Fruit fly (Drosophila melanogaster) whole organism, pupa: ENCODE data around the gene CG42762.

Source experiments
- CG14655 ChIP-seq: fragments of 200-800 bp; sonication (Bioruptor generic); optimal IDR thresholded peaks from 3 replicates; lab custom pipeline; 2017; ENCODE audit warnings: mild to moderate bottlenecking, missing biosample characterization, missing genetic modification reagents, missing genetic modification characterization
- CG17806 ChIP-seq: fragments of 200-800 bp; sonication (Bioruptor generic); optimal IDR thresholded peaks from 2 replicates; lab custom pipeline; 2018; ENCODE audit warnings: missing biosample characterization, mild to moderate bottlenecking, missing genetic modification characterization, moderate library complexity
- CG32121 ChIP-seq: fragments of 200-800 bp; sonication (Bioruptor generic); IDR thresholded peaks from 2 replicates; pipeline ENCODE4 v1.3.6; 2022; ENCODE audit warnings: missing biosample characterization, missing genetic modification characterization
- CG34367 ChIP-seq: fragments of 200-800 bp; sonication (Bioruptor generic); optimal IDR thresholded peaks from 2 replicates; lab custom pipeline; 2018; ENCODE audit warnings: missing biosample characterization, mild to moderate bottlenecking, missing genetic modification characterization
- CG4496 ChIP-seq: fragments of 200-800 bp; sonication (Bioruptor generic); IDR thresholded peaks from 3 replicates; pipeline ENCODE4 v1.3.6; 2022; ENCODE audit warnings: missing biosample characterization, missing genetic modification characterization
- CG8301 ChIP-seq: fragments of 200-800 bp; sonication (Bioruptor generic); optimal IDR thresholded peaks from 2 replicates; lab custom pipeline; 2018; ENCODE audit warnings: missing biosample characterization, mild to moderate bottlenecking, missing genetic modification characterization
- D1 ChIP-seq: fragments of 200-800 bp; sonication (Bioruptor generic); optimal IDR thresholded peaks from 2 replicates; lab custom pipeline; 2018; ENCODE audit warnings: missing biosample characterization, mild to moderate bottlenecking, missing genetic modification characterization, moderate library complexity
- Pif1B ChIP-seq: fragments of 200-800 bp; sonication (Bioruptor generic); optimal IDR thresholded peaks from 3 replicates; lab custom pipeline; 2016; ENCODE audit warnings: missing biosample characterization, missing genetic modification characterization
- Snoo ChIP-seq: fragments of 200-800 bp; sonication (Bioruptor generic); optimal IDR thresholded peaks from 3 replicates; lab custom pipeline; 2017; ENCODE audit warnings: missing biosample characterization, mild to moderate bottlenecking, missing genetic modification characterization, inconsistent platforms
- gl ChIP-seq: fragments of 200-800 bp; sonication (Bioruptor generic); optimal IDR thresholded peaks from 2 replicates; lab custom pipeline; 2018; ENCODE audit warnings: missing biosample characterization, mild to moderate bottlenecking, missing genetic modification characterization

dm6 chr2L:8099615-8100375, 44.1 kb downstream of the CG42762 start:
- TF ChIP-seq CG32121 (GFP tag; lab: Robert Waterston, UW) (peak; percentile 55; the same call in 1 of the 2 replicates), CG14655 (GFP tag; lab: Kevin White, UChicago) (no peak), CG8301 (tag; lab: Kevin White, UChicago) (no peak), Snoo (tag; lab: Kevin White, UChicago) (no peak), gl (no peak), CG4496 (GFP tag; lab: Robert Waterston, UW) (no peak), D1 (no peak), CG17806 (tag; lab: Kevin White, UChicago) (no peak), Pif1B (GFP tag; lab: Kevin White, UChicago) (no peak), CG34367 (tag; lab: Kevin White, UChicago) (no peak)
